Fruit fly (Drosophila melanogaster) whole organism, embryonic: ENCODE measurements around the gene Nup98-96.

Source experiments
- Antp ChIP-seq: fragments of 200-800 bp; sonication (Bioruptor generic); optimal IDR thresholded peaks from 3 replicates; lab custom pipeline; 2016; ENCODE audit warnings: missing biosample characterization, missing genetic modification characterization
- BEAF-32 ChIP-seq: fragments of 200-800 bp; sonication (Bioruptor generic); optimal IDR thresholded peaks from 3 replicates; lab custom pipeline; 2017; ENCODE audit warnings: missing biosample characterization, missing genetic modification characterization, mild to moderate bottlenecking, moderate library complexity, missing genetic modification reagents
- CG11093 ChIP-seq: fragments of 200-800 bp; sonication (Bioruptor generic); IDR thresholded peaks from 3 replicates; pipeline ENCODE4 v1.3.6; 2022; ENCODE audit warnings: missing biosample characterization, missing genetic modification characterization
- CG11560 ChIP-seq: fragments of 200-800 bp; sonication (Bioruptor generic); IDR thresholded peaks from 3 replicates; pipeline ENCODE4 v1.3.6; 2022; ENCODE audit warnings: missing biosample characterization, missing genetic modification characterization
- CG12236 ChIP-seq: fragments of 200-800 bp; sonication (Bioruptor generic); optimal IDR thresholded peaks from 2 replicates; lab custom pipeline; 2016; ENCODE audit warnings: missing biosample characterization, missing genetic modification characterization
- CG12391 ChIP-seq: fragments of 200-800 bp; sonication (Bioruptor generic); optimal IDR thresholded peaks from 3 replicates; lab custom pipeline; 2018; ENCODE audit warnings: missing biosample characterization, mild to moderate bottlenecking, missing genetic modification characterization, moderate library complexity
- CG14441 ChIP-seq: fragments of 200-800 bp; sonication (Bioruptor generic); IDR thresholded peaks from 2 replicates; pipeline ENCODE4 v1.3.6; 2022; ENCODE audit warnings: missing biosample characterization, missing genetic modification characterization
- CG16815 ChIP-seq: fragments of 200-800 bp; sonication (Bioruptor generic); optimal IDR thresholded peaks from 3 replicates; lab custom pipeline; 2017; ENCODE audit warnings: missing biosample characterization, mild to moderate bottlenecking, missing genetic modification characterization
- CG17361 ChIP-seq: fragments of 200-800 bp; sonication (Bioruptor generic); IDR thresholded peaks from 3 replicates; pipeline ENCODE4 v1.3.6; 2022; ENCODE audit warnings: missing biosample characterization, missing genetic modification characterization
- CG17568 ChIP-seq: fragments of 200-800 bp; sonication (Bioruptor generic); optimal IDR thresholded peaks from 2 replicates; lab custom pipeline; 2018; ENCODE audit warnings: missing biosample characterization, mild to moderate bottlenecking, missing genetic modification characterization, moderate library complexity
- CG17612 ChIP-seq: fragments of 200-800 bp; sonication (Bioruptor generic); IDR thresholded peaks from 2 replicates; pipeline ENCODE4 v1.3.6; 2022; ENCODE audit warnings: missing biosample characterization, missing genetic modification characterization
- CG18476 ChIP-seq: fragments of 200-800 bp; sonication (Bioruptor generic); optimal IDR thresholded peaks from 2 replicates; lab custom pipeline; 2016; ENCODE audit warnings: missing biosample characterization, mild to moderate bottlenecking, missing genetic modification characterization
- CG2129 ChIP-seq: fragments of 200-800 bp; sonication (Bioruptor generic); IDR thresholded peaks from 2 replicates; pipeline ENCODE4 v1.3.6; 2022; ENCODE audit warnings: missing biosample characterization, missing genetic modification characterization; ENCODE audit not compliant: partially characterized antibody
- CG34224 ChIP-seq: fragments of 200-800 bp; sonication (Bioruptor generic); IDR thresholded peaks from 3 replicates; pipeline ENCODE4 v1.3.6; 2022; ENCODE audit warnings: missing biosample characterization, missing genetic modification characterization; ENCODE audit not compliant: partially characterized antibody
- CG4404 ChIP-seq: fragments of 200-800 bp; sonication (Bioruptor generic); IDR thresholded peaks from 2 replicates; pipeline ENCODE4 v1.3.6; 2022; ENCODE audit warnings: missing biosample characterization, missing genetic modification characterization
- CG4730 ChIP-seq: fragments of 200-800 bp; sonication (Bioruptor generic); IDR thresholded peaks from 2 replicates; pipeline ENCODE4 v1.3.6; 2022; ENCODE audit warnings: missing biosample characterization, missing genetic modification characterization
- CG7372 ChIP-seq: fragments of 200-800 bp; sonication (Bioruptor generic); IDR thresholded peaks from 2 replicates; pipeline ENCODE4 v1.3.6; 2022; ENCODE audit warnings: missing biosample characterization, missing genetic modification characterization
- CG8290 ChIP-seq, 3 experiments: fragments of 200-800 bp; sonication (Bioruptor generic); optimal IDR thresholded peaks; 2 replicates each; lab custom pipeline; 2016 to 2019; ENCODE audit warnings: missing biosample characterization in 3 of 3, missing genetic modification characterization in 3 of 3, mild to moderate bottlenecking in 2 of 3, moderate library complexity in 1 of 3
- CG8359 ChIP-seq: fragments of 200-800 bp; sonication (Bioruptor generic); optimal IDR thresholded peaks from 2 replicates; lab custom pipeline; 2017; ENCODE audit warnings: missing biosample characterization, mild to moderate bottlenecking, missing genetic modification characterization, borderline replicate concordance
- CG9797 ChIP-seq: fragments of 200-800 bp; sonication (Bioruptor generic); optimal IDR thresholded peaks from 3 replicates; lab custom pipeline; 2018; ENCODE audit warnings: missing biosample characterization, mild to moderate bottlenecking, missing genetic modification characterization
- Dfd ChIP-seq, 2 experiments: fragments of >200 bp; optimal IDR thresholded peaks; 2 replicates each; lab custom pipeline; 2017; ENCODE audit warnings: missing biosample characterization in 2 of 2, missing genetic modification characterization in 2 of 2
- Fer2 ChIP-seq: fragments of 200-800 bp; sonication (Bioruptor generic); optimal IDR thresholded peaks from 2 replicates; lab custom pipeline; 2018; ENCODE audit warnings: missing biosample characterization, mild to moderate bottlenecking, missing genetic modification characterization, moderate library complexity
- Hand ChIP-seq: fragments of 200-800 bp; sonication (Bioruptor generic); optimal IDR thresholded peaks from 2 replicates; lab custom pipeline; 2017; ENCODE audit warnings: mild to moderate bottlenecking, missing biosample characterization, missing genetic modification reagents, missing genetic modification characterization
- Hmr ChIP-seq: fragments of 200-800 bp; sonication (Bioruptor generic); optimal IDR thresholded peaks from 3 replicates; lab custom pipeline; 2017; ENCODE audit warnings: mild to moderate bottlenecking, missing biosample characterization, missing genetic modification reagents, missing genetic modification characterization
- Hsf ChIP-seq: fragments of 200-800 bp; sonication (Bioruptor generic); optimal IDR thresholded peaks from 3 replicates; lab custom pipeline; 2016; ENCODE audit warnings: missing biosample characterization, missing genetic modification characterization
- Meics ChIP-seq: fragments of 200-800 bp; sonication (Bioruptor generic); optimal IDR thresholded peaks from 2 replicates; lab custom pipeline; 2017; ENCODE audit warnings: missing biosample characterization, mild to moderate bottlenecking, missing genetic modification characterization
- Myb ChIP-seq: fragments of 200-800 bp; sonication (Bioruptor generic); optimal IDR thresholded peaks from 2 replicates; lab custom pipeline; 2016; ENCODE audit warnings: missing biosample characterization, missing genetic modification characterization
- Ssrp ChIP-seq: fragments of 200-800 bp; sonication (Bioruptor generic); optimal IDR thresholded peaks from 2 replicates; lab custom pipeline; 2018; ENCODE audit warnings: missing biosample characterization, mild to moderate bottlenecking, missing genetic modification characterization, moderate library complexity
- btn ChIP-seq: fragments of 200-800 bp; sonication (Bioruptor generic); optimal IDR thresholded peaks from 2 replicates; lab custom pipeline; 2016; ENCODE audit warnings: missing biosample characterization, missing genetic modification characterization
- cato ChIP-seq: fragments of 200-800 bp; sonication (Bioruptor generic); optimal IDR thresholded peaks from 2 replicates; lab custom pipeline; 2016; ENCODE audit warnings: missing biosample characterization, missing genetic modification characterization, borderline replicate concordance
- crc ChIP-seq: fragments of 200-800 bp; sonication (Bioruptor generic); optimal IDR thresholded peaks from 2 replicates; lab custom pipeline; 2016; ENCODE audit warnings: missing biosample characterization, missing genetic modification characterization
- dimm ChIP-seq: fragments of 200-800 bp; sonication (Bioruptor generic); IDR thresholded peaks from 2 replicates; pipeline ENCODE4 v1.3.6; 2022; ENCODE audit warnings: missing biosample characterization, missing genetic modification characterization
- fru ChIP-seq: fragments of >200 bp; optimal IDR thresholded peaks from 2 replicates; lab custom pipeline; 2017
- gcm ChIP-seq: fragments of 200-800 bp; sonication (Bioruptor generic); optimal IDR thresholded peaks from 2 replicates; lab custom pipeline; 2019; ENCODE audit warnings: missing biosample characterization, mild to moderate bottlenecking, missing genetic modification characterization, moderate library complexity
- gem ChIP-seq: fragments of 200-800 bp; sonication (Bioruptor generic); optimal IDR thresholded peaks from 2 replicates; lab custom pipeline; 2019; ENCODE audit warnings: missing biosample characterization, mild to moderate bottlenecking, missing genetic modification characterization, moderate library complexity
- jigr1 ChIP-seq: fragments of 200-800 bp; sonication (Bioruptor generic); IDR thresholded peaks from 3 replicates; pipeline ENCODE4 v1.3.6; 2022; ENCODE audit warnings: missing biosample characterization, missing genetic modification characterization
- lola ChIP-seq, 3 experiments: fragments of >200 bp in 2 of 3; fragments of 200-800 bp in 1 of 3; sonication (Bioruptor generic) in 1 of 3; optimal IDR thresholded peaks; 2 replicates each; lab custom pipeline; 2017 to 2019; ENCODE audit warnings: missing biosample characterization in 3 of 3, missing genetic modification characterization in 3 of 3, mild to moderate bottlenecking in 1 of 3, moderate library complexity in 1 of 3
- lov ChIP-seq, 2 experiments: fragments of 200-800 bp in 1 of 2; fragments of >200 bp in 1 of 2; sonication (Bioruptor generic) in 1 of 2; IDR thresholded peaks in 1 of 2; optimal IDR thresholded peaks in 1 of 2; 2 replicates in 1 of 2; 3 replicates in 1 of 2; pipeline versions ENCODE4 v1.3.6 to Lab custom; 2017 to 2022; ENCODE audit warnings: missing biosample characterization in 1 of 2, missing genetic modification characterization in 1 of 2
- mirr ChIP-seq: fragments of 200-800 bp; sonication (Bioruptor generic); optimal IDR thresholded peaks from 3 replicates; lab custom pipeline; 2018; ENCODE audit warnings: missing biosample characterization, mild to moderate bottlenecking, missing genetic modification characterization
- nom ChIP-seq: fragments of 200-800 bp; sonication (Bioruptor generic); optimal IDR thresholded peaks from 2 replicates; lab custom pipeline; 2017; ENCODE audit warnings: missing biosample characterization, missing genetic modification characterization, mild to moderate bottlenecking, moderate library complexity, missing genetic modification reagents
- scrt ChIP-seq: fragments of 200-800 bp; sonication (Bioruptor generic); optimal IDR thresholded peaks from 2 replicates; lab custom pipeline; 2018; ENCODE audit warnings: missing biosample characterization, mild to moderate bottlenecking, missing genetic modification characterization, moderate library complexity
- sd ChIP-seq: fragments of 200-800 bp; sonication (Bioruptor generic); optimal IDR thresholded peaks from 3 replicates; lab custom pipeline; 2018; ENCODE audit warnings: missing biosample characterization, mild to moderate bottlenecking, missing genetic modification characterization, moderate library complexity
- tna ChIP-seq: fragments of 200-800 bp; sonication (Bioruptor generic); IDR thresholded peaks from 2 replicates; pipeline ENCODE4 v1.3.6; 2022; ENCODE audit warnings: missing biosample characterization, missing genetic modification characterization; ENCODE audit not compliant: partially characterized antibody
- wor ChIP-seq: fragments of 200-800 bp; sonication (Bioruptor generic); IDR thresholded peaks from 2 replicates; pipeline ENCODE4 v1.3.6; 2022; ENCODE audit warnings: missing biosample characterization, missing genetic modification characterization
- z ChIP-seq: fragments of 200-800 bp; sonication (Bioruptor generic); IDR thresholded peaks from 3 replicates; pipeline ENCODE4 v1.3.6; 2022; ENCODE audit warnings: missing biosample characterization, missing genetic modification characterization
- zen ChIP-seq: fragments of 200-800 bp; sonication (Bioruptor generic); optimal IDR thresholded peaks from 3 replicates; lab custom pipeline; 2018; ENCODE audit warnings: missing biosample characterization, mild to moderate bottlenecking, missing genetic modification characterization, moderate library complexity
- zfh2 ChIP-seq: fragments of 200-800 bp; sonication (Bioruptor generic); optimal IDR thresholded peaks from 2 replicates; lab custom pipeline; 2016; ENCODE audit warnings: missing biosample characterization, missing genetic modification characterization

Gene Nup98-96

DNA sequence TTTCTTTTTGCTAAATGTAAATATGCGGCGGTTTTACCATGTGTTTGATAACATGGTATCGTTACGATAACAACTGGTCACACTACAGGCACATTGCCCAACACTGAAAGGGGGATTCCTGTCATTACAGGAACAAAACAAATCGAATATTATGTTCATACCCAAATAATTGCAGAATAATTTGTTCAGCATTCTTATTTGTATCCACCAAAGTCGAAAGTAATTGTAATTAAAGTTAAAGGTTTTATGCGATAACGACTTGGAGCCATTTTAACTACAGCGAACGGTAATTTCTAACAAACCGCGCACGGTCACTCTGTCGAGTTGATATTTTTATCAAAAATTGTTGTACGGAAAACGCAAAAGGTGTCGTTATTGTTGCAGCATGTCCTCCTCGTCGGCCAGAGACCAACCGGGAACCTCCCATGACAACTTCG lies 14.0 kb downstream of the Nup98-96 start, which contains the start of the genes CG10214 and CG10375 (continued):
- TF ChIP-seq Hmr (peak; percentile 83), CG11560 (tag; lab: Robert Waterston, UW) (peak; percentile 81; the same call in 2 of the 3 replicates), CG18476 (GFP tag; lab: Kevin White, UChicago) (peak; percentile 46), CG11093 (GFP tag; lab: Robert Waterston, UW) (no peak), zen (peak; percentile 78), tna (GFP tag; lab: Robert Waterston, UW) (no peak), CG17612 (GFP tag; lab: Robert Waterston, UW) (no peak), lola (GFP tag; optimal IDR thresholded peaks at IDR 0.05; lab: Kevin White, UChicago) (peak in 1 of 3 experiments; percentile 64), CG4730 (no peak), Dfd (GFP tag; optimal IDR thresholded peaks at IDR 0.05; lab: Kevin White, UChicago) (no peak), Hand (GFP tag; lab: Kevin White, UChicago) (no peak)

DNA sequence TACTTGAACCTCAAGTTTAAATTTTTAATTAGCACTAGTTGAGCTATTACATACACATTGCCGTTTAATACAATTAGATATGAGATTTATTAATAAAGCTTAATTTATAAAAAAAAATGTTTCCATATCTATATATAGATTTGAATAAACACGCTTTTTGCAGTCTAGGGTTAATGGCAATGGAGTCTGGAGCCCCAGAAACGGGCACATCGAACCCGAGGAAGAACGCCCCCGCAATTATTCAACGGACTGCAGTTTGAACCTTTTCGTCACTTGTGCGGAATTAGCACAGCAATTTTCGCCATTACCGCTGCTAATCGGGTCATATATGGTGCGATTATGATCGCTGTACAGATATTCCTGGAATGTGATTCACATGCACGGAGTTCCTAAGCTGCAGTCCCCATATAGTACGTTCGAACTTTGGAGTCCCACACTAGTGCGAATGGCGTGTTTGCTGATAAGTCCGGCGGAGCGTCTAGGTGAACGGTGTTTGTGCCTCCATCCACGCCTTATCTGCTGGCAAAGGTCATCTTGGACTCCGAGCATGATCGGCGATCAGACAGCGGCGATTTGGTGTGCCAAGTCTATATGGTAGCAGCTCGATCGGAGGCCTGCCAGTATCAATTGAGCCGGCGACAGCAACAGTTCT lies 17.7 kb downstream of the Nup98-96 start, which contains the start of gene Lsd-1:
Gene Lsd-1, plus strand, starts transcription at position 236 of the 652 bp plus-strand sequence.
- TF ChIP-seq gcm (GFP tag; lab: Kevin White, UChicago) (no peak), Hand (GFP tag; lab: Kevin White, UChicago) (no peak), CG16815 (GFP tag; lab: Kevin White, UChicago) (no peak), CG8359 (GFP tag; lab: Kevin White, UChicago) (no peak), CG12391 (tag; lab: Kevin White, UChicago) (no peak), btn (GFP tag; lab: Kevin White, UChicago) (no peak), Antp (GFP tag; lab: Kevin White, UChicago) (no peak), scrt (GFP tag; lab: Kevin White, UChicago) (no peak), Myb (GFP tag; lab: Kevin White, UChicago) (no peak), CG14441 (GFP tag; lab: Robert Waterston, UW) (no peak), jigr1 (GFP tag; lab: Robert Waterston, UW) (no peak), z (GFP tag; lab: Robert Waterston, UW) (no peak), crc (GFP tag; lab: Kevin White, UChicago) (no peak), CG12236 (no peak), mirr (GFP tag; lab: Kevin White, UChicago) (peak; percentile 28), lov (optimal IDR thresholded peaks at IDR 0.05; lab: Kevin White, UChicago) (no peak), lov (GFP tag; IDR thresholded peaks at IDR 0.05; lab: Robert Waterston, UW) (no peak), CG17612 (GFP tag; lab: Robert Waterston, UW) (no peak), gem (tag; lab: Kevin White, UChicago) (peak; percentile 7), CG17568 (GFP tag; lab: Kevin White, UChicago) (no peak), Hsf (GFP tag; lab: Kevin White, UChicago) (no peak), fru (lab: Kevin White, UChicago) (no peak), nom (GFP tag; lab: Kevin White, UChicago) (peak; percentile 84), Meics (no peak), cato (GFP tag; lab: Kevin White, UChicago) (no peak), Ssrp (no peak), zfh2 (GFP tag; lab: Kevin White, UChicago) (no peak), CG4404 (GFP tag; lab: Robert Waterston, UW) (no peak), CG8290 (GFP tag; optimal IDR thresholded peaks at IDR 0.05; lab: Kevin White, UChicago) (no peak), CG8290 (tag; optimal IDR thresholded peaks at IDR 0.05; lab: Kevin White, UChicago) (no peak), CG34224 (GFP tag; lab: Robert Waterston, UW) (no peak), sd (peak; percentile 43), CG7372 (GFP tag; lab: Robert Waterston, UW) (no peak), CG17361 (GFP tag; lab: Robert Waterston, UW) (no peak), Fer2 (tag; lab: Kevin White, UChicago) (no peak), wor (GFP tag; lab: Robert Waterston, UW) (no peak), CG2129 (no peak), BEAF-32 (no peak), dimm (GFP tag; lab: Robert Waterston, UW) (no peak), CG9797 (GFP tag; lab: Kevin White, UChicago) (no peak)
